Fruit fly (Drosophila melanogaster) whole organism: ENCODE results near the gene Gnmt.

ENCODE experiments used
- CG8478 ChIP-seq: fragments of >200 bp; optimal IDR thresholded peaks from 2 replicates; lab custom pipeline; 2018; ENCODE audit warnings: inconsistent platforms
- Dll ChIP-seq: fragments of >200 bp; optimal IDR thresholded peaks from 2 replicates; lab custom pipeline; 2017
- EcR ChIP-seq, 2 experiments: fragments of >200 bp; optimal IDR thresholded peaks; 2 replicates each; lab custom pipeline; 2017; ENCODE audit warnings: missing biosample characterization in 2 of 2, missing genetic modification characterization in 2 of 2, missing genetic modification reagents in 2 of 2
- pan ChIP-seq: fragments of >200 bp; optimal IDR thresholded peaks from 2 replicates; lab custom pipeline; 2017
- psq ChIP-seq: fragments of >200 bp; optimal IDR thresholded peaks from 2 replicates; lab custom pipeline; 2017
- usp ChIP-seq: fragments of >200 bp; optimal IDR thresholded peaks from 2 replicates; lab custom pipeline; 2017; ENCODE audit warnings: missing biosample characterization, missing genetic modification characterization, mixed read lengths

- no peak for TF ChIP-seq psq
- no peak for TF ChIP-seq Dll
- no peak for TF ChIP-seq usp (GFP tag; lab: Kevin White, UChicago)
- no peak for TF ChIP-seq CG8478 (lab: Kevin White, UChicago)
- no peak for TF ChIP-seq pan (lab: Kevin White, UChicago)
- no peak for TF ChIP-seq EcR (GFP tag; optimal IDR thresholded peaks at IDR 0.05; lab: Kevin White, UChicago)
These were observed 21.7 kb upstream of the Gnmt start for dm6 chr3R:12652736-12653135.
